Fruit fly (Drosophila melanogaster) whole organism, embryonic: ENCODE data around the gene CG8563.
A peak's percentile ranks its signal among the peaks of the same experiment; 100 is the strongest.

Experiments
- Antp ChIP-seq: fragments of 200-800 bp; sonication (Bioruptor generic); optimal IDR thresholded peaks from 3 replicates; lab custom pipeline; 2016; ENCODE audit warnings: missing biosample characterization, missing genetic modification characterization
- Bgb ChIP-seq: fragments of 200-800 bp; sonication (Bioruptor generic); IDR thresholded peaks from 2 replicates; pipeline ENCODE4 v1.3.6; 2022; ENCODE audit warnings: missing biosample characterization, missing genetic modification characterization; ENCODE audit not compliant: partially characterized antibody
- C15 ChIP-seq: fragments of 200-800 bp; sonication (Bioruptor generic); IDR thresholded peaks from 3 replicates; pipeline ENCODE4 v1.3.6; 2022; ENCODE audit warnings: missing biosample characterization, missing genetic modification characterization
- CG1024 ChIP-seq: fragments of 200-800 bp; sonication (Bioruptor generic); IDR thresholded peaks from 2 replicates; pipeline ENCODE4 v1.3.6; 2022; ENCODE audit warnings: missing biosample characterization, missing genetic modification characterization
- CG11456 ChIP-seq: fragments of 200-800 bp; sonication (Bioruptor generic); IDR thresholded peaks from 3 replicates; pipeline ENCODE4 v1.3.6; 2022; ENCODE audit warnings: missing biosample characterization, missing genetic modification characterization
- CG11696 ChIP-seq: fragments of 200-800 bp; sonication (Bioruptor generic); IDR thresholded peaks from 2 replicates; pipeline ENCODE4 v1.3.6; 2022; ENCODE audit warnings: missing biosample characterization, missing genetic modification characterization
- CG12071 ChIP-seq: fragments of 200-800 bp; sonication (Bioruptor generic); optimal IDR thresholded peaks from 3 replicates; lab custom pipeline; 2018; ENCODE audit warnings: missing biosample characterization, mild to moderate bottlenecking, missing genetic modification characterization
- CG12219 ChIP-seq: fragments of 200-800 bp; sonication (Bioruptor generic); optimal IDR thresholded peaks from 3 replicates; lab custom pipeline; 2018; ENCODE audit warnings: missing biosample characterization, mild to moderate bottlenecking, missing genetic modification characterization
- CG12659 ChIP-seq: fragments of 200-800 bp; sonication (Bioruptor generic); optimal IDR thresholded peaks from 3 replicates; lab custom pipeline; 2017; ENCODE audit warnings: mild to moderate bottlenecking, missing biosample characterization, missing genetic modification reagents, missing genetic modification characterization
- CG12769 ChIP-seq: fragments of 200-800 bp; sonication (Bioruptor generic); optimal IDR thresholded peaks from 2 replicates; lab custom pipeline; 2019; ENCODE audit warnings: missing biosample characterization, mild to moderate bottlenecking, missing genetic modification characterization, moderate library complexity
- CG13296 ChIP-seq: fragments of 200-800 bp; sonication (Bioruptor generic); optimal IDR thresholded peaks from 3 replicates; lab custom pipeline; 2018; ENCODE audit warnings: missing biosample characterization, mild to moderate bottlenecking, missing genetic modification characterization
- CG17186 ChIP-seq: fragments of 200-800 bp; sonication (Bioruptor generic); optimal IDR thresholded peaks from 3 replicates; lab custom pipeline; 2017; ENCODE audit warnings: missing biosample characterization, missing genetic modification reagents, missing genetic modification characterization
- CG2120 ChIP-seq: fragments of 200-800 bp; sonication (Bioruptor generic); optimal IDR thresholded peaks from 3 replicates; lab custom pipeline; 2016; ENCODE audit warnings: missing biosample characterization, missing genetic modification characterization
- CG2678 ChIP-seq: fragments of 200-800 bp; sonication (Bioruptor generic); optimal IDR thresholded peaks from 3 replicates; lab custom pipeline; 2019; ENCODE audit warnings: missing biosample characterization, mild to moderate bottlenecking, missing genetic modification characterization, moderate library complexity
- CG3281 ChIP-seq: fragments of 200-800 bp; sonication (Bioruptor generic); optimal IDR thresholded peaks from 3 replicates; lab custom pipeline; 2017; ENCODE audit warnings: missing biosample characterization, mild to moderate bottlenecking, missing genetic modification characterization
- CG4820 ChIP-seq: fragments of 200-800 bp; sonication (Bioruptor generic); optimal IDR thresholded peaks from 3 replicates; lab custom pipeline; 2016; ENCODE audit warnings: missing biosample characterization, missing genetic modification characterization
- CG8478 ChIP-seq: fragments of >200 bp; optimal IDR thresholded peaks from 2 replicates; lab custom pipeline; 2018
- CG9932 ChIP-seq: fragments of 200-800 bp; sonication (Bioruptor generic); IDR thresholded peaks from 2 replicates; pipeline ENCODE4 v1.3.6; 2022; ENCODE audit warnings: missing biosample characterization, missing genetic modification characterization
- Camta ChIP-seq: fragments of 200-800 bp; sonication (Bioruptor generic); optimal IDR thresholded peaks from 2 replicates; lab custom pipeline; 2016; ENCODE audit warnings: missing biosample characterization, missing genetic modification characterization
- CrebB ChIP-seq: fragments of 200-800 bp; sonication (Bioruptor generic); optimal IDR thresholded peaks from 3 replicates; lab custom pipeline; 2018; ENCODE audit warnings: missing biosample characterization, mild to moderate bottlenecking, missing genetic modification characterization
- D19B ChIP-seq: fragments of 200-800 bp; sonication (Bioruptor generic); optimal IDR thresholded peaks from 2 replicates; lab custom pipeline; 2017; ENCODE audit warnings: missing biosample characterization, mild to moderate bottlenecking, missing genetic modification characterization
- Dip2 ChIP-seq: fragments of 200-800 bp; sonication (Bioruptor generic); IDR thresholded peaks from 2 replicates; pipeline ENCODE4 v1.3.6; 2022; ENCODE audit warnings: missing biosample characterization, missing genetic modification characterization
- H2.0 ChIP-seq: fragments of 200-800 bp; sonication (Bioruptor generic); IDR thresholded peaks from 2 replicates; pipeline ENCODE4 v1.3.6; 2022; ENCODE audit warnings: missing biosample characterization, missing genetic modification characterization
- Hmx ChIP-seq: fragments of 200-800 bp; sonication (Bioruptor generic); optimal IDR thresholded peaks from 2 replicates; lab custom pipeline; 2016; ENCODE audit warnings: missing biosample characterization, missing genetic modification characterization
- Hr39 ChIP-seq: fragments of >200 bp; optimal IDR thresholded peaks from 2 replicates; lab custom pipeline; 2017
- Med ChIP-seq: fragments of 200-800 bp; sonication (Bioruptor generic); peaks from one replicate; lab custom pipeline; 2016; ENCODE audit warnings: missing biosample characterization, missing genetic modification characterization, mild to moderate bottlenecking, inconsistent platforms, moderate library complexity
- NfI ChIP-seq: fragments of 200-800 bp; sonication (Bioruptor generic); optimal IDR thresholded peaks from 3 replicates; lab custom pipeline; 2018; ENCODE audit warnings: missing biosample characterization, mild to moderate bottlenecking, missing genetic modification characterization, moderate library complexity
- Oaz ChIP-seq: fragments of 200-800 bp; sonication (Bioruptor generic); IDR thresholded peaks from 2 replicates; pipeline ENCODE4 v1.3.6; 2022; ENCODE audit warnings: missing biosample characterization, missing genetic modification characterization
- Six4 ChIP-seq: fragments of 200-800 bp; sonication (Bioruptor generic); optimal IDR thresholded peaks from 2 replicates; lab custom pipeline; 2016; ENCODE audit warnings: missing biosample characterization, missing genetic modification characterization
- Sry-δ ChIP-seq: fragments of 200-800 bp; sonication (Bioruptor generic); optimal IDR thresholded peaks from 2 replicates; lab custom pipeline; 2016; ENCODE audit warnings: missing biosample characterization, missing genetic modification characterization
- amos ChIP-seq: fragments of 200-800 bp; sonication (Bioruptor generic); IDR thresholded peaks from 2 replicates; pipeline ENCODE4 v1.3.6; 2022; ENCODE audit warnings: missing biosample characterization, missing genetic modification characterization; ENCODE audit not compliant: partially characterized antibody
- br ChIP-seq: fragments of >200 bp; optimal IDR thresholded peaks from 2 replicates; lab custom pipeline; 2017
- ci ChIP-seq: fragments of 200-800 bp; sonication (Bioruptor generic); IDR thresholded peaks from 3 replicates; pipeline ENCODE4 v1.3.6; 2022; ENCODE audit warnings: missing biosample characterization, missing genetic modification characterization
- corto ChIP-seq: fragments of 200-800 bp; sonication (Bioruptor generic); optimal IDR thresholded peaks from 2 replicates; lab custom pipeline; 2016; ENCODE audit warnings: missing biosample characterization, mild to moderate bottlenecking, missing genetic modification characterization, moderate library complexity
- croc ChIP-seq: fragments of 200-800 bp; sonication (Bioruptor generic); conservative IDR thresholded peaks from 3 replicates; pipeline ENCODE4 v1.3.6; 2022; ENCODE audit warnings: missing biosample characterization, missing genetic modification characterization
- crol ChIP-seq: fragments of 200-800 bp; sonication (Bioruptor generic); IDR thresholded peaks from 2 replicates; pipeline ENCODE4 v1.3.6; 2022; ENCODE audit warnings: missing biosample characterization, missing genetic modification characterization
- gcm ChIP-seq: fragments of 200-800 bp; sonication (Bioruptor generic); optimal IDR thresholded peaks from 2 replicates; lab custom pipeline; 2019; ENCODE audit warnings: missing biosample characterization, mild to moderate bottlenecking, missing genetic modification characterization, moderate library complexity
- grn ChIP-seq: fragments of 200-800 bp; sonication (Bioruptor generic); optimal IDR thresholded peaks from 3 replicates; lab custom pipeline; 2017; ENCODE audit warnings: missing biosample characterization, missing genetic modification characterization
- ham ChIP-seq: fragments of 200-800 bp; sonication (Bioruptor generic); IDR thresholded peaks from 2 replicates; pipeline ENCODE4 v1.3.6; 2022; ENCODE audit warnings: missing biosample characterization, missing genetic modification characterization
- mam ChIP-seq: fragments of 200-800 bp; sonication (Bioruptor generic); optimal IDR thresholded peaks from 3 replicates; lab custom pipeline; 2016; ENCODE audit warnings: missing biosample characterization, missing genetic modification characterization
- nerfin-1 ChIP-seq: fragments of 200-800 bp; sonication (Bioruptor generic); optimal IDR thresholded peaks from 3 replicates; lab custom pipeline; 2019; ENCODE audit warnings: missing biosample characterization, mild to moderate bottlenecking, missing genetic modification characterization, moderate library complexity
- pb ChIP-seq: fragments of 200-800 bp; sonication (Bioruptor generic); optimal IDR thresholded peaks from 3 replicates; lab custom pipeline; 2016; ENCODE audit warnings: missing biosample characterization, missing genetic modification characterization
- pfk ChIP-seq: fragments of 200-800 bp; sonication (Bioruptor generic); optimal IDR thresholded peaks from 2 replicates; lab custom pipeline; 2018; ENCODE audit warnings: missing biosample characterization, mild to moderate bottlenecking, missing genetic modification characterization, moderate library complexity
- pho ChIP-seq: fragments of 200-800 bp; sonication (Bioruptor generic); optimal IDR thresholded peaks from 2 replicates; lab custom pipeline; 2016; ENCODE audit warnings: missing biosample characterization, missing genetic modification characterization
- sim ChIP-seq: fragments of 200-800 bp; sonication (Bioruptor generic); IDR thresholded peaks from 2 replicates; pipeline ENCODE4 v1.3.6; 2022; ENCODE audit warnings: missing biosample characterization, missing genetic modification characterization
- sqz ChIP-seq: fragments of 200-800 bp; sonication (Bioruptor generic); optimal IDR thresholded peaks from 3 replicates; lab custom pipeline; 2018; ENCODE audit warnings: missing biosample characterization, mild to moderate bottlenecking, missing genetic modification characterization
- sr ChIP-seq: fragments of 200-800 bp; sonication (Bioruptor generic); IDR thresholded peaks from 3 replicates; pipeline ENCODE4 v1.3.6; 2022; ENCODE audit warnings: missing biosample characterization, missing genetic modification characterization
- toy ChIP-seq: fragments of 200-800 bp; sonication (Bioruptor generic); IDR thresholded peaks from 2 replicates; pipeline ENCODE4 v1.3.6; 2022; ENCODE audit warnings: missing biosample characterization, missing genetic modification characterization
- trem ChIP-seq: fragments of 200-800 bp; optimal IDR thresholded peaks from 3 replicates; lab custom pipeline; 2019; ENCODE audit warnings: missing biosample characterization, mild to moderate bottlenecking, missing genetic modification characterization, moderate library complexity
- zen2 ChIP-seq: fragments of 200-800 bp; sonication (Bioruptor generic); IDR thresholded peaks from 3 replicates; pipeline ENCODE4 v1.3.6; 2022; ENCODE audit warnings: missing biosample characterization, missing genetic modification characterization; ENCODE audit not compliant: partially characterized antibody
- zfh1 ChIP-seq: fragments of 200-800 bp; sonication (Bioruptor generic); IDR thresholded peaks from 3 replicates; pipeline ENCODE4 v1.3.6; 2022; ENCODE audit warnings: missing biosample characterization, missing genetic modification characterization

The CG8563 gene

DNA sequence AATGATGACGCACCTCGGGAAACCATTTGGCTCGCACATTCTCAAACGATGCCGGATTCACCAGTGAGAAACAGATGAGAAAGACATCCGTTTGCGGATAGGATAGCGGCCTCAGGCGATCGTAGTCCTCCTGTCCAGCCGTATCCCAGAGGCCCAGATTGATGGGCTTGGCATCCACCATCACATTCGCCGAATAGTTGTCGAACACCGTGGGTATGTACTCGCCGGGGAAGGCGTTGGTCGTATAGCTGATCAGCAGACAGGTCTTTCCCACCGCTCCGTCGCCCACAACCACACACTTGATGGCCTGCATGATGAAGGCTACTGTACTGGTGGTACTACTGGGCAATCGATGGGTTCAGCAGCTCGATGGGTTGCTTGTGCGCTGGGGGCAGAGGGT is 43.7 kb downstream of the CG8563 start:
- TF ChIP-seq pb (no peak), CG8478 (lab: Kevin White, UChicago) (peak; percentile 22), Camta (no peak), sim (no peak), grn (GFP tag; lab: Kevin White, UChicago) (no peak), sqz (GFP tag; lab: Kevin White, UChicago) (no peak), sr (no peak), CG9932 (GFP tag; lab: Robert Waterston, UW) (0 out of 2 replicates have a peak, but pooled peaks have one; percentile 18), Med (GFP tag; lab: Kevin White, UChicago) (peak; percentile 74), Sry-δ (GFP tag; lab: Kevin White, UChicago) (no peak), zfh1 (GFP tag; lab: Robert Waterston, UW) (no peak), CG11456 (no peak), NfI (GFP tag; lab: Kevin White, UChicago) (no peak), zen2 (0 out of 3 replicates have a peak, but pooled peaks have one; percentile 51), pfk (GFP tag; lab: Kevin White, UChicago) (no peak), CG2120 (no peak), Six4 (GFP tag; lab: Kevin White, UChicago) (no peak), CG12769 (peak; percentile 4), ci (GFP tag; lab: Robert Waterston, UW) (peak; percentile 43; the same call in 1 of the 3 replicates), crol (GFP tag; lab: Robert Waterston, UW) (peak; percentile 41; the same call in 1 of the 2 replicates), D19B (GFP tag; lab: Kevin White, UChicago) (peak; percentile 23)

- no peak for TF ChIP-seq Hr39 (lab: Kevin White, UChicago)
- TF ChIP-seq ham (GFP tag; lab: Robert Waterston, UW), result no peak
- no peak for TF ChIP-seq toy (GFP tag; lab: Robert Waterston, UW)
- TF ChIP-seq Antp (GFP tag; lab: Kevin White, UChicago), result no peak
- no peak for TF ChIP-seq CG11696 (GFP tag; lab: Robert Waterston, UW)
- peak; percentile 82 for TF ChIP-seq gcm (GFP tag; lab: Kevin White, UChicago)
- TF ChIP-seq CG3281, result peak; percentile 47
- no peak for TF ChIP-seq mam (GFP tag; lab: Kevin White, UChicago)
- TF ChIP-seq CG13296 (GFP tag; lab: Kevin White, UChicago), result peak; percentile 31
- TF ChIP-seq pho (GFP tag; lab: Kevin White, UChicago), result no peak
- TF ChIP-seq croc (GFP tag; lab: Robert Waterston, UW), result no peak
- no peak for TF ChIP-seq amos (GFP tag; lab: Robert Waterston, UW)
- peak; percentile 24 for TF ChIP-seq CG2678 (tag; lab: Kevin White, UChicago)
- TF ChIP-seq CG12219 (GFP tag; lab: Kevin White, UChicago), result no peak
- TF ChIP-seq nerfin-1 (tag; lab: Kevin White, UChicago), result no peak
- no peak for TF ChIP-seq H2.0 (GFP tag; lab: Robert Waterston, UW)
- TF ChIP-seq br (lab: Kevin White, UChicago), result no peak
- TF ChIP-seq CG1024 (GFP tag; lab: Robert Waterston, UW), result no peak
- TF ChIP-seq CrebB, result peak; percentile 11
- no peak for TF ChIP-seq Oaz
- TF ChIP-seq CG17186 (GFP tag; lab: Kevin White, UChicago), result no peak
- TF ChIP-seq Bgb (GFP tag; lab: Robert Waterston, UW), result peak; percentile 36; the same call in 1 of the 2 replicates
- no peak for TF ChIP-seq corto (GFP tag; lab: Kevin White, UChicago)
- no peak for TF ChIP-seq Dip2 (GFP tag; lab: Robert Waterston, UW)
- no peak for TF ChIP-seq CG12071 (GFP tag; lab: Kevin White, UChicago)
- no peak for TF ChIP-seq C15 (GFP tag; lab: Robert Waterston, UW)
- peak; percentile 7 for TF ChIP-seq CG12659 (GFP tag; lab: Kevin White, UChicago)
- TF ChIP-seq CG4820 (GFP tag; lab: Kevin White, UChicago), result no peak
- no peak for TF ChIP-seq Hmx (GFP tag; lab: Kevin White, UChicago)
- peak; percentile 24 for TF ChIP-seq trem
Measured at dm6 chr3L:7434715-7435653, 44.4 kb downstream of the CG8563 start, which contains the start of gene Rac2. Gene Rac2, minus strand, starts transcription at chr3L:7435190.
